Fruit fly (Drosophila melanogaster): Measurements from ENCODE around the gene CG16815.

Gene CG16815

dm6 chr2L:13222225-13222648 lies 7.4 kb upstream of the CG16815 start, which contains the start of the genes Ski6 and CG16812 (continued):
- TF ChIP-seq ewg (GFP tag; optimal IDR thresholded peaks at IDR 0.05) (peak; percentile 13), ken (GFP tag; IDR thresholded peaks at IDR 0.05) (peak; percentile 50; the same call in 1 of the 3 replicates), CG34224 (GFP tag; IDR thresholded peaks at IDR 0.05; ENCODE audit: partially characterized antibody) (0 out of 3 replicates have a peak, but pooled peaks have one; percentile 31), ci (GFP tag; IDR thresholded peaks at IDR 0.05) (0 out of 3 replicates have a peak, but pooled peaks have one; percentile 20), CG16815 (GFP tag; optimal IDR thresholded peaks at IDR 0.05) (peak; percentile 60), CG1602 (GFP tag; optimal IDR thresholded peaks at IDR 0.05) (peak; percentile 60), tio (GFP tag; optimal IDR thresholded peaks at IDR 0.05) (no peak), CG8765 (GFP tag; IDR thresholded peaks at IDR 0.05) (no peak), vvl (GFP tag; IDR thresholded peaks at IDR 0.05) (peak; percentile 84), CG3407 (GFP tag; optimal IDR thresholded peaks at IDR 0.05) (peak; percentile 34), wdn (GFP tag; IDR thresholded peaks at IDR 0.05) (peak; percentile 41; the same call in 1 of the 2 replicates), Rx (GFP tag; IDR thresholded peaks at IDR 0.05) (0 out of 2 replicates have a peak, but pooled peaks have one; percentile 41), D19B (GFP tag; optimal IDR thresholded peaks at IDR 0.05) (peak; percentile 10), Abd-B (GFP tag; optimal IDR thresholded peaks at IDR 0.05) (peak; percentile 50), Dek (tag; optimal IDR thresholded peaks at IDR 0.05) (peak; percentile 70), CG18476 (GFP tag; optimal IDR thresholded peaks at IDR 0.05) (peak; percentile 20), zen2 (GFP tag; IDR thresholded peaks at IDR 0.05; ENCODE audit: partially characterized antibody) (no peak), CG9727 (GFP tag; optimal IDR thresholded peaks at IDR 0.05) (peak; percentile 63), pho (GFP tag; optimal IDR thresholded peaks at IDR 0.05) (peak; percentile 50), scrt (GFP tag; optimal IDR thresholded peaks at IDR 0.05) (no peak), CG6689 (GFP tag; IDR thresholded peaks at IDR 0.05) (peak; percentile 68), CG10209 (GFP tag; optimal IDR thresholded peaks at IDR 0.05) (peak; percentile 37), CoRest (tag; optimal IDR thresholded peaks at IDR 0.05) (peak; percentile 81), CG13287 (GFP tag; IDR thresholded peaks at IDR 0.05; ENCODE audit: partially characterized antibody) (peak; percentile 65), CG3065 (GFP tag; optimal IDR thresholded peaks at IDR 0.05) (peak; percentile 10), HLH4C (GFP tag; IDR thresholded peaks at IDR 0.05; ENCODE audit: partially characterized antibody) (peak; percentile 42; the same call in 1 of the 3 replicates), Nf-YA (GFP tag; IDR thresholded peaks at IDR 0.05) (0 out of 2 replicates have a peak, but pooled peaks have one; percentile 4), trem (tag; optimal IDR thresholded peaks at IDR 0.05) (peak; percentile 89), fd102C (GFP tag; optimal IDR thresholded peaks at IDR 0.05) (no peak), Sry-δ (GFP tag; optimal IDR thresholded peaks at IDR 0.05) (peak; percentile 42), prd (optimal IDR thresholded peaks at IDR 0.05) (no peak), prd (GFP tag; IDR thresholded peaks at IDR 0.05) (peak; percentile 76), HHEX (GFP tag; optimal IDR thresholded peaks at IDR 0.05) (peak; percentile 28), CG4328 (GFP tag; optimal IDR thresholded peaks at IDR 0.05) (no peak), CG10267 (tag; optimal IDR thresholded peaks at IDR 0.05) (peak; percentile 97), Myb (GFP tag; optimal IDR thresholded peaks at IDR 0.05) (no peak), grau (tag; optimal IDR thresholded peaks at IDR 0.05) (peak; percentile 78), CG10366 (GFP tag; IDR thresholded peaks at IDR 0.05) (peak; percentile 64), Trl (optimal IDR thresholded peaks at IDR 0.05) (no peak), Trl (GFP tag; optimal IDR thresholded peaks at IDR 0.05) (peak; percentile 10), C15 (GFP tag; IDR thresholded peaks at IDR 0.05) (no peak), Atf3 (GFP tag; optimal IDR thresholded peaks at IDR 0.05) (no peak), gem (tag; optimal IDR thresholded peaks at IDR 0.05) (peak; percentile 89), CG2116 (GFP tag; optimal IDR thresholded peaks at IDR 0.05) (peak; percentile 65), BEAF-32 (GFP tag; optimal IDR thresholded peaks at IDR 0.05) (peak; percentile 60), CG10274 (GFP tag; optimal IDR thresholded peaks at IDR 0.05) (no peak), H2.0 (GFP tag; IDR thresholded peaks at IDR 0.05) (peak; percentile 68), ttk (GFP tag; IDR thresholded peaks at IDR 0.05) (no peak; the same call in 1 of the 2 replicates), CG7556 (GFP tag; optimal IDR thresholded peaks at IDR 0.05) (peak; percentile 65), Dref (GFP tag; IDR thresholded peaks at IDR 0.05) (peak; percentile 76), Spps (tag; optimal IDR thresholded peaks at IDR 0.05) (peak; percentile 59)

All from whole organism, embryonic.